Fruit fly (Drosophila melanogaster) whole organism, prepupa: ENCODE measurements around the gene CG42540.
A peak's percentile ranks its signal among the peaks of the same experiment; 100 is the strongest.

Source experiments
- Blimp-1 ChIP-seq: fragments of 200-800 bp; sonication (Bioruptor generic); optimal IDR thresholded peaks from 3 replicates; lab custom pipeline; 2017; ENCODE audit warnings: missing biosample characterization, missing genetic modification characterization, mild to moderate bottlenecking, moderate library complexity, missing genetic modification reagents
- CG10631 ChIP-seq: fragments of 200-800 bp; sonication (Bioruptor generic); optimal IDR thresholded peaks from 2 replicates; lab custom pipeline; 2016; ENCODE audit warnings: missing biosample characterization, missing genetic modification characterization
- CG10669 ChIP-seq: fragments of 200-800 bp; sonication (Bioruptor generic); optimal IDR thresholded peaks from 3 replicates; lab custom pipeline; 2018; ENCODE audit warnings: missing biosample characterization, mild to moderate bottlenecking, missing genetic modification characterization, moderate library complexity
- CG11294 ChIP-seq: fragments of 200-800 bp; sonication (Bioruptor generic); IDR thresholded peaks from 2 replicates; pipeline ENCODE4 v1.3.6; 2022; ENCODE audit warnings: missing biosample characterization, missing genetic modification characterization
- CG11762 ChIP-seq: fragments of 200-800 bp; sonication (Bioruptor generic); optimal IDR thresholded peaks from 3 replicates; lab custom pipeline; 2016; ENCODE audit warnings: missing biosample characterization, missing genetic modification characterization; ENCODE audit not compliant: insufficient read depth
- CG15336 ChIP-seq: fragments of 200-800 bp; sonication (Bioruptor generic); IDR thresholded peaks from 2 replicates; pipeline ENCODE4 v1.3.6; 2022; ENCODE audit warnings: missing biosample characterization, missing genetic modification characterization
- CG3032 ChIP-seq: fragments of 200-800 bp; optimal IDR thresholded peaks from 2 replicates; lab custom pipeline; 2019; ENCODE audit warnings: missing biosample characterization, mild to moderate bottlenecking, missing genetic modification characterization, moderate library complexity
- CG31627 ChIP-seq: fragments of 200-800 bp; sonication (Bioruptor generic); optimal IDR thresholded peaks from 3 replicates; lab custom pipeline; 2016; ENCODE audit warnings: missing biosample characterization, missing genetic modification characterization
- CG32006 ChIP-seq: fragments of 200-800 bp; sonication (Bioruptor generic); optimal IDR thresholded peaks from 3 replicates; lab custom pipeline; 2017; ENCODE audit warnings: missing biosample characterization, mild to moderate bottlenecking, missing genetic modification characterization
- CG3919 ChIP-seq: fragments of 200-800 bp; sonication (Bioruptor generic); optimal IDR thresholded peaks from 3 replicates; lab custom pipeline; 2016; ENCODE audit warnings: missing biosample characterization, missing genetic modification characterization
- CG4318 ChIP-seq: fragments of 200-800 bp; sonication (Bioruptor generic); optimal IDR thresholded peaks from 3 replicates; lab custom pipeline; 2017; ENCODE audit warnings: missing biosample characterization, mild to moderate bottlenecking, missing genetic modification characterization
- CG6163 ChIP-seq: fragments of 200-800 bp; sonication (Bioruptor generic); IDR thresholded peaks from 3 replicates; pipeline ENCODE4 v1.3.6; 2022; ENCODE audit warnings: missing biosample characterization, missing genetic modification characterization
- CG6276 ChIP-seq: fragments of 200-800 bp; sonication (Bioruptor generic); optimal IDR thresholded peaks from 2 replicates; lab custom pipeline; 2017; ENCODE audit warnings: missing biosample characterization, mild to moderate bottlenecking, missing genetic modification characterization
- CG6792 ChIP-seq: fragments of 200-800 bp; sonication (Bioruptor generic); optimal IDR thresholded peaks from 3 replicates; lab custom pipeline; 2016; ENCODE audit warnings: missing biosample characterization, missing genetic modification characterization
- CG6808 ChIP-seq: fragments of 200-800 bp; sonication (Bioruptor generic); optimal IDR thresholded peaks from 3 replicates; lab custom pipeline; 2017; ENCODE audit warnings: missing biosample characterization, missing genetic modification characterization, mild to moderate bottlenecking, moderate library complexity, missing genetic modification reagents
- CG7368 ChIP-seq: fragments of 200-800 bp; sonication (Bioruptor generic); optimal IDR thresholded peaks from 3 replicates; lab custom pipeline; 2016; ENCODE audit warnings: missing biosample characterization, missing genetic modification characterization
- CG8319 ChIP-seq: fragments of 200-800 bp; sonication (Bioruptor generic); optimal IDR thresholded peaks from 3 replicates; lab custom pipeline; 2016; ENCODE audit warnings: missing biosample characterization, missing genetic modification characterization
- CG8632 ChIP-seq: fragments of 200-800 bp; sonication (Bioruptor generic); optimal IDR thresholded peaks from 3 replicates; lab custom pipeline; 2016; ENCODE audit warnings: missing biosample characterization, missing genetic modification characterization
- CG9139 ChIP-seq: fragments of 200-800 bp; sonication (Bioruptor generic); optimal IDR thresholded peaks from 3 replicates; lab custom pipeline; 2017; ENCODE audit warnings: missing biosample characterization, mild to moderate bottlenecking, missing genetic modification characterization
- Eip75B ChIP-seq: fragments of 200-800 bp; sonication (Bioruptor generic); optimal IDR thresholded peaks from 3 replicates; lab custom pipeline; 2016; ENCODE audit warnings: missing biosample characterization, missing genetic modification characterization
- Eip78C ChIP-seq: fragments of 200-800 bp; sonication (Bioruptor generic); peaks from one replicate; lab custom pipeline; 2016; ENCODE audit warnings: missing biosample characterization, missing genetic modification characterization
- Eip93F ChIP-seq: fragments of 200-800 bp; sonication (Bioruptor generic); optimal IDR thresholded peaks from 2 replicates; lab custom pipeline; 2016; ENCODE audit warnings: missing biosample characterization, mild to moderate bottlenecking, missing genetic modification characterization
- Ets21C ChIP-seq: fragments of 200-800 bp; sonication (Bioruptor generic); optimal IDR thresholded peaks from 3 replicates; lab custom pipeline; 2016; ENCODE audit warnings: missing biosample characterization, missing genetic modification characterization
- Ets96B ChIP-seq: fragments of 200-800 bp; optimal IDR thresholded peaks from 2 replicates; lab custom pipeline; 2019; ENCODE audit warnings: missing biosample characterization, mild to moderate bottlenecking, missing genetic modification characterization, moderate library complexity
- Gug ChIP-seq: fragments of 200-800 bp; sonication (Bioruptor generic); IDR thresholded peaks from 2 replicates; pipeline ENCODE4 v1.3.6; 2022; ENCODE audit warnings: missing biosample characterization, missing genetic modification characterization
- Hr38 ChIP-seq: sonication (Bioruptor generic); optimal IDR thresholded peaks from 2 replicates; lab custom pipeline; 2016; ENCODE audit warnings: missing biosample characterization, missing genetic modification characterization
- Hr39 ChIP-seq: fragments of 200-800 bp; sonication (Bioruptor generic); optimal IDR thresholded peaks from 2 replicates; lab custom pipeline; 2016; ENCODE audit warnings: missing biosample characterization, missing genetic modification characterization
- Hr4 ChIP-seq: fragments of 200-800 bp; sonication (Bioruptor generic); optimal IDR thresholded peaks from 3 replicates; lab custom pipeline; 2016; ENCODE audit warnings: missing biosample characterization, missing genetic modification characterization
- Lpt ChIP-seq: fragments of 200-800 bp; sonication (Bioruptor generic); optimal IDR thresholded peaks from 3 replicates; lab custom pipeline; 2016; ENCODE audit warnings: missing biosample characterization, missing genetic modification characterization
- Met ChIP-seq: fragments of 200-800 bp; sonication (Bioruptor generic); optimal IDR thresholded peaks from 3 replicates; lab custom pipeline; 2016; ENCODE audit warnings: missing biosample characterization, missing genetic modification characterization
- OdsH ChIP-seq: fragments of 200-800 bp; sonication (Bioruptor generic); optimal IDR thresholded peaks from 3 replicates; lab custom pipeline; 2016; ENCODE audit warnings: missing biosample characterization, missing genetic modification characterization
- Smox ChIP-seq: fragments of 200-800 bp; sonication (Bioruptor generic); optimal IDR thresholded peaks from 3 replicates; lab custom pipeline; 2016; ENCODE audit warnings: missing biosample characterization, missing genetic modification characterization
- Sox14 ChIP-seq: fragments of 200-800 bp; sonication (Bioruptor generic); optimal IDR thresholded peaks from 3 replicates; lab custom pipeline; 2016; ENCODE audit warnings: missing biosample characterization, missing genetic modification characterization
- Sox15 ChIP-seq: fragments of 200-800 bp; sonication (Bioruptor generic); optimal IDR thresholded peaks from 3 replicates; lab custom pipeline; 2016; ENCODE audit warnings: missing biosample characterization, missing genetic modification characterization
- achi ChIP-seq: fragments of 200-800 bp; sonication (Bioruptor generic); optimal IDR thresholded peaks from 3 replicates; lab custom pipeline; 2016; ENCODE audit warnings: missing biosample characterization, missing genetic modification characterization
- acj6 ChIP-seq: fragments of 200-800 bp; sonication (Bioruptor generic); optimal IDR thresholded peaks from 3 replicates; lab custom pipeline; 2016; ENCODE audit warnings: missing biosample characterization, missing genetic modification characterization
- cyc ChIP-seq: fragments of 200-800 bp; sonication (Bioruptor generic); optimal IDR thresholded peaks from 3 replicates; lab custom pipeline; 2016; ENCODE audit warnings: missing biosample characterization, missing genetic modification characterization
- dac ChIP-seq: fragments of 200-800 bp; sonication (Bioruptor generic); optimal IDR thresholded peaks from 2 replicates; lab custom pipeline; 2017; ENCODE audit warnings: missing biosample characterization, mild to moderate bottlenecking, missing genetic modification characterization
- eg ChIP-seq: fragments of 200-800 bp; sonication (Bioruptor generic); IDR thresholded peaks from 3 replicates; pipeline ENCODE4 v1.3.6; 2022; ENCODE audit warnings: missing biosample characterization, missing genetic modification characterization
- esn ChIP-seq: fragments of 200-800 bp; sonication (Bioruptor generic); optimal IDR thresholded peaks from 2 replicates; lab custom pipeline; 2016; ENCODE audit warnings: missing biosample characterization, mild to moderate bottlenecking, missing genetic modification characterization, moderate library complexity
- fd59A ChIP-seq: fragments of 200-800 bp; sonication (Bioruptor generic); optimal IDR thresholded peaks from 2 replicates; lab custom pipeline; 2017; ENCODE audit warnings: missing biosample characterization, mild to moderate bottlenecking, missing genetic modification characterization, missing genetic modification reagents
- fd85E ChIP-seq: fragments of 200-800 bp; sonication (Bioruptor generic); optimal IDR thresholded peaks from 3 replicates; lab custom pipeline; 2016; ENCODE audit warnings: missing biosample characterization, missing genetic modification characterization
- net ChIP-seq: fragments of 200-800 bp; sonication (Bioruptor generic); optimal IDR thresholded peaks from 3 replicates; lab custom pipeline; 2016; ENCODE audit warnings: missing biosample characterization, missing genetic modification characterization
- pdm3 ChIP-seq: fragments of 200-800 bp; sonication (Bioruptor generic); optimal IDR thresholded peaks from 3 replicates; lab custom pipeline; 2016; ENCODE audit warnings: missing biosample characterization, missing genetic modification characterization
- salr ChIP-seq, 2 experiments: fragments of 200-800 bp; sonication (Bioruptor generic); optimal IDR thresholded peaks; 3 replicates each; lab custom pipeline; 2016 to 2018; ENCODE audit warnings: missing biosample characterization in 2 of 2, missing genetic modification characterization in 2 of 2, mild to moderate bottlenecking in 1 of 2
- ss ChIP-seq, 2 experiments: fragments of 200-800 bp; sonication (Bioruptor generic); optimal IDR thresholded peaks; 2 replicates in 1 of 2; 3 replicates in 1 of 2; lab custom pipeline; 2017 to 2018; ENCODE audit warnings: mild to moderate bottlenecking in 2 of 2, missing biosample characterization in 2 of 2, missing genetic modification characterization in 2 of 2, moderate library complexity in 1 of 2
- svp ChIP-seq: fragments of 200-800 bp; sonication (Bioruptor generic); peaks from one replicate; lab custom pipeline; 2016; ENCODE audit warnings: missing biosample characterization, missing genetic modification characterization
- vri ChIP-seq: fragments of 200-800 bp; sonication (Bioruptor generic); optimal IDR thresholded peaks from 3 replicates; lab custom pipeline; 2016; ENCODE audit warnings: missing biosample characterization, mild to moderate bottlenecking, missing genetic modification characterization

The CG42540 gene

DNA sequence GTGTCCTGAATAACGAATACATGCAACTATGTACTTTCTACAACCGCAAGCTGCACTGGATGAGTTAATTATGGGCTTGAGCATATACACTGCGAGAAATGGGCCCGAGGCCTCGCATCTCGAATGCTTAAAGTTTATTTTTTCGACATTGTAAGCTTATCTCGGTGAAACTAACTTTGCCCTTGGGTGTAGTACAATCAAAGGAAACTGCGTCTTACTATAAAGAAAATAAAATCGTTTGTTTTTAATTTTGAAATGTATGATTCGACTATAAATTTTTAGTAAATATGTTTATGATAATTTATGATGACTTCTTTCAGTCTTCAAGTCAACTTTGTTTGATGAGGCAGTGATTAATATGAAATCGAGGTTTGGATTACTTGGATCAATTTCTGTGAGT, 10.2 kb upstream of the CG42540 start (continued):
- TF ChIP-seq CG10669 = peak; percentile 65
- peak; percentile 62 for TF ChIP-seq Sox14 (GFP tag; lab: Kevin White, UChicago)
- TF ChIP-seq acj6 (GFP tag; lab: Kevin White, UChicago) = peak; percentile 71
- peak; percentile 48 for TF ChIP-seq Ets96B
- no peak for TF ChIP-seq vri (GFP tag; lab: Kevin White, UChicago)
- peak; percentile 60 for TF ChIP-seq fd59A
- peak; percentile 50 for TF ChIP-seq CG4318 (GFP tag; lab: Kevin White, UChicago)
- peak; percentile 43 for TF ChIP-seq CG11762 (GFP tag; lab: Kevin White, UChicago)
- TF ChIP-seq Eip75B (GFP tag; lab: Kevin White, UChicago) = peak; percentile 70
- peak; percentile 69 for TF ChIP-seq pdm3 (GFP tag; lab: Kevin White, UChicago)
- no peak for TF ChIP-seq Blimp-1 (GFP tag; lab: Kevin White, UChicago)
- peak; percentile 39 for TF ChIP-seq Sox15 (GFP tag; lab: Kevin White, UChicago)
- peak; percentile 52 for TF ChIP-seq CG6808
- peak; percentile 52 for TF ChIP-seq CG6276 (GFP tag; lab: Kevin White, UChicago)
- peak in 1 of 2 experiments; percentile 56 for TF ChIP-seq ss (GFP tag; optimal IDR thresholded peaks at IDR 0.05; lab: Kevin White, UChicago)
- peak; percentile 57 for TF ChIP-seq cyc
- no peak for TF ChIP-seq CG11294 (GFP tag; lab: Robert Waterston, UW)
- peak; percentile 49; the same call in 1 of the 2 replicates for TF ChIP-seq CG15336 (GFP tag; lab: Robert Waterston, UW)
- TF ChIP-seq Ets21C (GFP tag; lab: Kevin White, UChicago) = no peak
- TF ChIP-seq Eip93F (GFP tag; lab: Kevin White, UChicago) = no peak
- no peak for TF ChIP-seq Gug (GFP tag; lab: Robert Waterston, UW)
- no peak for TF ChIP-seq fd85E (GFP tag; lab: Kevin White, UChicago)
- peak; percentile 68 for TF ChIP-seq net (GFP tag; lab: Kevin White, UChicago)
- peak; percentile 69 for TF ChIP-seq CG6163
- peak; percentile 68 for TF ChIP-seq CG10631 (GFP tag; lab: Kevin White, UChicago)
- peak in 1 of 2 experiments; percentile 68 for TF ChIP-seq salr (GFP tag; optimal IDR thresholded peaks at IDR 0.05; lab: Kevin White, UChicago)
- peak; percentile 77 for TF ChIP-seq CG32006
- TF ChIP-seq, all 60 proteins: peak for 46

DNA sequence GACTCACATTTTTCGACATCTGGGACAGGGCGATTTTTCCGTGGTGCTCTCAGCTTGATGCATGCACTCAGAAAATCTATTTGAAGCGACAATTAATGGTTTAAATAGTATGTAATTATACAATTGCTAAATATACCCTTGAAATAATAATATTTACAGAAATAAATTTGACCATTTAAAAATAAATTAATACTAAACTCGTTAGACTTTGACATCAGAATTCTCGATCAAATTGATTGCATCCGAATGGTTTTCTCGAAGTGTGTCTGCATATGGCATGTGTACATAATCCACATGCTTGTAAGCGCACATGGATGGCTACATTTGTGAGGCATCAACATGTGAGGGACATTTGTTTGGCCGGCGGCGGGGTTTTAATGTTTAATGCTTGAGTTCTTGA, 9.2 kb upstream of the CG42540 start:
- peak; percentile 91 for TF ChIP-seq Ets96B
- TF ChIP-seq CG6792 (GFP tag; lab: Kevin White, UChicago) = peak; percentile 86
- peak; percentile 68 for TF ChIP-seq CG9139 (GFP tag; lab: Kevin White, UChicago)
- TF ChIP-seq CG3919 = peak; percentile 89
- peak; percentile 87 for TF ChIP-seq CG3032 (tag; lab: Kevin White, UChicago)
- peak; percentile 83 for TF ChIP-seq CG6808
- TF ChIP-seq fd85E (GFP tag; lab: Kevin White, UChicago) = peak; percentile 46
- peak; percentile 83 for TF ChIP-seq svp
- peak; percentile 86 for TF ChIP-seq esn (GFP tag; lab: Kevin White, UChicago)
- TF ChIP-seq CG8319 (GFP tag; lab: Kevin White, UChicago) = peak; percentile 80
- peak; percentile 65 for TF ChIP-seq vri (GFP tag; lab: Kevin White, UChicago)
- peak; percentile 88 for TF ChIP-seq CG6163
- TF ChIP-seq Blimp-1 (GFP tag; lab: Kevin White, UChicago) = peak; percentile 40
- peak; percentile 92 for TF ChIP-seq CG32006
- peak; percentile 77 to 84 for TF ChIP-seq ss (GFP tag; optimal IDR thresholded peaks at IDR 0.05; lab: Kevin White, UChicago)
- TF ChIP-seq CG8632 (GFP tag; lab: Kevin White, UChicago) = peak; percentile 80
- TF ChIP-seq Smox (GFP tag; lab: Kevin White, UChicago) = peak; percentile 77
- peak; percentile 79 for TF ChIP-seq fd59A
- TF ChIP-seq Hr4 (GFP tag; lab: Kevin White, UChicago) = peak; percentile 88
- peak; percentile 58 for TF ChIP-seq dac (GFP tag; lab: Kevin White, UChicago)
- peak; percentile 73 for TF ChIP-seq CG11762 (GFP tag; lab: Kevin White, UChicago)
- peak; percentile 91 for TF ChIP-seq CG10631 (GFP tag; lab: Kevin White, UChicago)
- TF ChIP-seq CG7368 (GFP tag; lab: Kevin White, UChicago) = peak; percentile 77
- peak; percentile 88 for TF ChIP-seq eg (GFP tag; lab: Robert Waterston, UW)
- peak; percentile 84 for TF ChIP-seq Met (GFP tag; lab: Kevin White, UChicago)
- TF ChIP-seq salr (GFP tag; optimal IDR thresholded peaks at IDR 0.05; lab: Kevin White, UChicago) = peak; percentile 68 to 83
- TF ChIP-seq Lpt (GFP tag; lab: Kevin White, UChicago) = peak; percentile 88
- peak; percentile 97 for TF ChIP-seq Eip78C (GFP tag; lab: Kevin White, UChicago)
- peak; percentile 90 for TF ChIP-seq OdsH (GFP tag; lab: Kevin White, UChicago)
- TF ChIP-seq pdm3 (GFP tag; lab: Kevin White, UChicago) = peak; percentile 85
- TF ChIP-seq Hr38 = no peak
- peak; percentile 58 for TF ChIP-seq Hr39
- TF ChIP-seq CG31627 (GFP tag; lab: Kevin White, UChicago) = peak; percentile 57
- peak; percentile 90 for TF ChIP-seq net (GFP tag; lab: Kevin White, UChicago)
- peak; percentile 87 for TF ChIP-seq achi
